Fruit fly (Drosophila melanogaster) whole organism, prepupa: Measurements from ENCODE around the gene Acp76A.

Source experiments
- CG10631 ChIP-seq: fragments of 200-800 bp; sonication (Bioruptor generic); optimal IDR thresholded peaks from 2 replicates; lab custom pipeline; 2016; ENCODE audit warnings: missing biosample characterization, missing genetic modification characterization
- CG10669 ChIP-seq: fragments of 200-800 bp; sonication (Bioruptor generic); optimal IDR thresholded peaks from 3 replicates; lab custom pipeline; 2018; ENCODE audit warnings: missing biosample characterization, mild to moderate bottlenecking, missing genetic modification characterization, moderate library complexity
- CG15336 ChIP-seq: fragments of 200-800 bp; sonication (Bioruptor generic); IDR thresholded peaks from 2 replicates; pipeline ENCODE4 v1.3.6; 2022; ENCODE audit warnings: missing biosample characterization, missing genetic modification characterization
- CG1621 ChIP-seq: fragments of 200-800 bp; sonication (Bioruptor generic); optimal IDR thresholded peaks from 3 replicates; lab custom pipeline; 2018; ENCODE audit warnings: missing biosample characterization, mild to moderate bottlenecking, missing genetic modification characterization
- CG16779 ChIP-seq: fragments of 200-800 bp; sonication (Bioruptor generic); optimal IDR thresholded peaks from 3 replicates; lab custom pipeline; 2017; ENCODE audit warnings: missing biosample characterization, mild to moderate bottlenecking, missing genetic modification characterization
- CG3919 ChIP-seq: fragments of 200-800 bp; sonication (Bioruptor generic); optimal IDR thresholded peaks from 3 replicates; lab custom pipeline; 2016; ENCODE audit warnings: missing biosample characterization, missing genetic modification characterization
- CG4318 ChIP-seq: fragments of 200-800 bp; sonication (Bioruptor generic); optimal IDR thresholded peaks from 3 replicates; lab custom pipeline; 2017; ENCODE audit warnings: missing biosample characterization, mild to moderate bottlenecking, missing genetic modification characterization
- CG6163 ChIP-seq: fragments of 200-800 bp; sonication (Bioruptor generic); IDR thresholded peaks from 3 replicates; pipeline ENCODE4 v1.3.6; 2022; ENCODE audit warnings: missing biosample characterization, missing genetic modification characterization
- CG6276 ChIP-seq: fragments of 200-800 bp; sonication (Bioruptor generic); optimal IDR thresholded peaks from 2 replicates; lab custom pipeline; 2017; ENCODE audit warnings: missing biosample characterization, mild to moderate bottlenecking, missing genetic modification characterization
- CG6808 ChIP-seq: fragments of 200-800 bp; sonication (Bioruptor generic); optimal IDR thresholded peaks from 3 replicates; lab custom pipeline; 2017; ENCODE audit warnings: missing biosample characterization, missing genetic modification characterization, mild to moderate bottlenecking, moderate library complexity, missing genetic modification reagents
- CG7368 ChIP-seq: fragments of 200-800 bp; sonication (Bioruptor generic); optimal IDR thresholded peaks from 3 replicates; lab custom pipeline; 2016; ENCODE audit warnings: missing biosample characterization, missing genetic modification characterization
- CG8119 ChIP-seq: fragments of 200-800 bp; sonication (Bioruptor generic); IDR thresholded peaks from 3 replicates; pipeline ENCODE4 v1.3.6; 2022; ENCODE audit warnings: missing biosample characterization, missing genetic modification characterization
- CG8319 ChIP-seq: fragments of 200-800 bp; sonication (Bioruptor generic); optimal IDR thresholded peaks from 3 replicates; lab custom pipeline; 2016; ENCODE audit warnings: missing biosample characterization, missing genetic modification characterization
- Eip78C ChIP-seq: fragments of 200-800 bp; sonication (Bioruptor generic); peaks from one replicate; lab custom pipeline; 2016; ENCODE audit warnings: missing biosample characterization, missing genetic modification characterization
- Eip93F ChIP-seq: fragments of 200-800 bp; sonication (Bioruptor generic); optimal IDR thresholded peaks from 2 replicates; lab custom pipeline; 2016; ENCODE audit warnings: missing biosample characterization, mild to moderate bottlenecking, missing genetic modification characterization
- Gug ChIP-seq: fragments of 200-800 bp; sonication (Bioruptor generic); IDR thresholded peaks from 2 replicates; pipeline ENCODE4 v1.3.6; 2022; ENCODE audit warnings: missing biosample characterization, missing genetic modification characterization
- Hr39 ChIP-seq: fragments of 200-800 bp; sonication (Bioruptor generic); optimal IDR thresholded peaks from 2 replicates; lab custom pipeline; 2016; ENCODE audit warnings: missing biosample characterization, missing genetic modification characterization
- OdsH ChIP-seq: fragments of 200-800 bp; sonication (Bioruptor generic); optimal IDR thresholded peaks from 3 replicates; lab custom pipeline; 2016; ENCODE audit warnings: missing biosample characterization, missing genetic modification characterization
- Smox ChIP-seq: fragments of 200-800 bp; sonication (Bioruptor generic); optimal IDR thresholded peaks from 3 replicates; lab custom pipeline; 2016; ENCODE audit warnings: missing biosample characterization, missing genetic modification characterization
- Sox102F ChIP-seq: fragments of 200-800 bp; sonication (Bioruptor generic); optimal IDR thresholded peaks from 2 replicates; lab custom pipeline; 2016; ENCODE audit warnings: missing biosample characterization, mild to moderate bottlenecking, missing genetic modification characterization
- Sox15 ChIP-seq: fragments of 200-800 bp; sonication (Bioruptor generic); optimal IDR thresholded peaks from 3 replicates; lab custom pipeline; 2016; ENCODE audit warnings: missing biosample characterization, missing genetic modification characterization
- acj6 ChIP-seq: fragments of 200-800 bp; sonication (Bioruptor generic); optimal IDR thresholded peaks from 3 replicates; lab custom pipeline; 2016; ENCODE audit warnings: missing biosample characterization, missing genetic modification characterization
- dac ChIP-seq: fragments of 200-800 bp; sonication (Bioruptor generic); optimal IDR thresholded peaks from 2 replicates; lab custom pipeline; 2017; ENCODE audit warnings: missing biosample characterization, mild to moderate bottlenecking, missing genetic modification characterization
- dsx ChIP-seq: fragments of 200-800 bp; optimal IDR thresholded peaks from 3 replicates; lab custom pipeline; 2019; ENCODE audit warnings: missing biosample characterization, mild to moderate bottlenecking, missing genetic modification characterization, moderate library complexity; ENCODE audit not compliant: poor library complexity, severe bottlenecking
- esn ChIP-seq: fragments of 200-800 bp; sonication (Bioruptor generic); optimal IDR thresholded peaks from 2 replicates; lab custom pipeline; 2016; ENCODE audit warnings: missing biosample characterization, mild to moderate bottlenecking, missing genetic modification characterization, moderate library complexity
- fd85E ChIP-seq: fragments of 200-800 bp; sonication (Bioruptor generic); optimal IDR thresholded peaks from 3 replicates; lab custom pipeline; 2016; ENCODE audit warnings: missing biosample characterization, missing genetic modification characterization
- fkh ChIP-seq: fragments of 200-800 bp; sonication (Bioruptor generic); optimal IDR thresholded peaks from 3 replicates; lab custom pipeline; 2017; ENCODE audit warnings: missing biosample characterization, mild to moderate bottlenecking, missing genetic modification characterization, moderate library complexity
- lz ChIP-seq: fragments of 200-800 bp; sonication (Bioruptor generic); optimal IDR thresholded peaks from 3 replicates; lab custom pipeline; 2016; ENCODE audit warnings: missing biosample characterization, missing genetic modification characterization
- pdm3 ChIP-seq: fragments of 200-800 bp; sonication (Bioruptor generic); optimal IDR thresholded peaks from 3 replicates; lab custom pipeline; 2016; ENCODE audit warnings: missing biosample characterization, missing genetic modification characterization
- salr ChIP-seq, 2 experiments: fragments of 200-800 bp; sonication (Bioruptor generic); optimal IDR thresholded peaks; 3 replicates each; lab custom pipeline; 2016 to 2018; ENCODE audit warnings: missing biosample characterization in 2 of 2, missing genetic modification characterization in 2 of 2, mild to moderate bottlenecking in 1 of 2
- spab ChIP-seq: fragments of 200-800 bp; sonication (Bioruptor generic); optimal IDR thresholded peaks from 2 replicates; lab custom pipeline; 2017; ENCODE audit warnings: missing biosample characterization, mild to moderate bottlenecking, missing genetic modification characterization, missing genetic modification reagents
- ss ChIP-seq, 2 experiments: fragments of 200-800 bp; sonication (Bioruptor generic); optimal IDR thresholded peaks; 2 replicates in 1 of 2; 3 replicates in 1 of 2; lab custom pipeline; 2017 to 2018; ENCODE audit warnings: mild to moderate bottlenecking in 2 of 2, missing biosample characterization in 2 of 2, missing genetic modification characterization in 2 of 2, moderate library complexity in 1 of 2
- svp ChIP-seq: fragments of 200-800 bp; sonication (Bioruptor generic); peaks from one replicate; lab custom pipeline; 2016; ENCODE audit warnings: missing biosample characterization, missing genetic modification characterization

Acp76A gene

DNA sequence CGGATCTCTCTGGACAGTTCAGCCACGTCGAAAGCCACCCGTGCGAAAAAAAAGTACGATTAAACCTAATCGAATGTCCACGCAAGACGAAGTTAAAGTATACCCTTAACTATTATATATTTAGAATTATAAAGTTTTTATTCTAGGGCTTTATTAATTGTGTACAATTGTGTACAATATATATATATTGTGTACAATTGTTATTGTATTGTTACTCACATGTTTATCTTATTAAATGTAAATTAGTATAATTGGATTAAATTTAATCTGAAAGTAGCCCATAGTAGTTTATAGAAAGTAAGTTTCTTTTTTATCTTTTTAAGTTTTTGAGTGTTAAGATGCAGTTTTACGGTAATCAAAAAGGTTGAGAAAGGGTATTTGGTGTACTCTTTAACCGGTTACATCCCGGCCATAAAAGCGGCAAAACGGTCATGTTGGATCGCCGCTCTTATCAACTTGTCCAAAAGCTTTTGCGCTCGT lies 1.6 kb upstream of the Acp76A start, which contains the start of gene CG43407 (continued):
- TF ChIP-seq CG16779 (tag; lab: Kevin White, UChicago) (no peak), ss (GFP tag; optimal IDR thresholded peaks at IDR 0.05; lab: Kevin White, UChicago) (peak in 1 of 2 experiments; percentile 40), Sox102F (GFP tag; lab: Kevin White, UChicago) (no peak), CG15336 (GFP tag; lab: Robert Waterston, UW) (0 out of 2 replicates have a peak, but pooled peaks have one; percentile 11), CG8119 (GFP tag; lab: Robert Waterston, UW) (0 out of 3 replicates have a peak, but pooled peaks have one; percentile 16), Gug (GFP tag; lab: Robert Waterston, UW) (no peak), CG8319 (no peak), Eip93F (no peak), CG10631 (GFP tag; lab: Kevin White, UChicago) (no peak), CG10669 (no peak), salr (GFP tag; optimal IDR thresholded peaks at IDR 0.05; lab: Kevin White, UChicago) (peak in 1 of 2 experiments; percentile 25), Eip78C (GFP tag; lab: Kevin White, UChicago) (peak; percentile 76)

DNA sequence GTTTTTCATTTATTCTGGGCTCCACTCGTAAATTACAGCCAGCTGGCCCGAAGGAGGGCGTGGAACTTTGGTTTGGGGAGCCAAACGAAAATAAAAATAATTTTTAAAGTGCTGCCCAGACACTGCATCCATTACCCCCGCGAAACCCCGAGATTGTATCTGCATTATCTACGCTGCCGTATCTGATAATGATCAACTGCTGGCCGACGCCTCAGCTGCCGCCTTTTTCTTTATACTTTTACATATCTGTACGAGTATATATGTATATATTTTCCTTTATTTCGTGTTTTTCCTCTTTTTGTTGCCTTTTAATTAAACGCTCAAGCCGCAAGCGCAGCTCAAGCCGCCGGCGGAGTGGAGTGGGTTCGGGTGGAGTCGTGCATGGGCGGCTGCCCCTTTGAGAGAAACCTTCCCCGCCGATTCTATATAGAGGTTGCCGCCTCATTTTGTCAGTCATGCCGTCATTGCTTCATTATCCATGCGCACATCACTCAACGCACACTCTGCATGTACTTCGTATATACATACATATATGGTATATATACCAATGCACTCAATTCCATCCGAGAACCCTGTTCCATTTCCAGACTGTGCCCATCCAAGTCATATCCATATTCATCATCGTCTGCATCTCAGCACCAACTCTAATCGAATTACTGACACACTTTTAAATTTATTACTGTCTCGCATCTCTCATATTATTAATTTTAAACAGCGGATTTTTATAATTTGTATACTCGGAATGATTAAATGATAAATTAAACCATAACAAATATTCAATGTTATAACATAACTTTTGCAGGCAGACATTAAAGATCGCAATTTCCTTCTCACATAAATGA lies 1.9 kb downstream of the Acp76A start:
- no peak for TF ChIP-seq Sox15 (GFP tag; lab: Kevin White, UChicago)
- no peak for TF ChIP-seq OdsH (GFP tag; lab: Kevin White, UChicago)
- peak; percentile 52 for TF ChIP-seq Eip78C (GFP tag; lab: Kevin White, UChicago)
- TF ChIP-seq Sox102F (GFP tag; lab: Kevin White, UChicago): no peak
- no peak for TF ChIP-seq esn (GFP tag; lab: Kevin White, UChicago)
- TF ChIP-seq CG3919: no peak
- no peak for TF ChIP-seq CG6276
- no peak for TF ChIP-seq spab (GFP tag; lab: Kevin White, UChicago)
- TF ChIP-seq ss (GFP tag; optimal IDR thresholded peaks at IDR 0.05; lab: Kevin White, UChicago): peak in 1 of 2 experiments; percentile 40
- 0 out of 3 replicates have a peak, but pooled peaks have one; percentile 25 for TF ChIP-seq CG8119 (GFP tag; lab: Robert Waterston, UW)
- peak; percentile 54 for TF ChIP-seq svp
- 0 out of 3 replicates have a peak, but pooled peaks have one; percentile 18 for TF ChIP-seq CG6163 (GFP tag; lab: Robert Waterston, UW)
- no peak for TF ChIP-seq acj6 (GFP tag; lab: Kevin White, UChicago)
- TF ChIP-seq CG6808 (GFP tag; lab: Kevin White, UChicago): peak; percentile 2

DNA sequence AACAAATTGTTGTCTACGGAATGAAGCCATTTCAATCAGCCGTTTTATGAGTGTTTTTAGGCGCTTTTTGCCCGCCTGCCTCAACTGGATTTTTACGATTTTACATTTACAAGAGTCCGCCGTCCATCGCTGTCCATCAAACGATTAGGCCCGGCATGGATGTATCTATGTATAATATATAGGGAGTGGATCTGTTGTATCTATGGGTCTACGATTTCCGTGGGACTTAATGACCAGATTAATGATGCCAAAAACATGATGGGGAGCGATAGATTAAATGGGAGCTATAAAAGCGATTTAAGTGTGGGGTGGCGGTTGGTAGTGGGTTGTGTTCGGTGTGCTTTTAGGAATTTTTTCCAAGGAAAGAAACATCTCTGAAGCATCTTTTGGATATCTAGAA lies 3.1 kb downstream of the Acp76A start:
- TF ChIP-seq CG10631 (GFP tag; lab: Kevin White, UChicago): no peak
- TF ChIP-seq CG7368 (GFP tag; lab: Kevin White, UChicago): no peak
- no peak for TF ChIP-seq Smox (GFP tag; lab: Kevin White, UChicago)
- TF ChIP-seq dsx (GFP tag; lab: Kevin White, UChicago): no peak
- TF ChIP-seq fkh (GFP tag; lab: Kevin White, UChicago): no peak
- TF ChIP-seq pdm3 (GFP tag; lab: Kevin White, UChicago): no peak
- no peak for TF ChIP-seq Sox102F (GFP tag; lab: Kevin White, UChicago)
- TF ChIP-seq CG4318 (GFP tag; lab: Kevin White, UChicago): no peak

DNA sequence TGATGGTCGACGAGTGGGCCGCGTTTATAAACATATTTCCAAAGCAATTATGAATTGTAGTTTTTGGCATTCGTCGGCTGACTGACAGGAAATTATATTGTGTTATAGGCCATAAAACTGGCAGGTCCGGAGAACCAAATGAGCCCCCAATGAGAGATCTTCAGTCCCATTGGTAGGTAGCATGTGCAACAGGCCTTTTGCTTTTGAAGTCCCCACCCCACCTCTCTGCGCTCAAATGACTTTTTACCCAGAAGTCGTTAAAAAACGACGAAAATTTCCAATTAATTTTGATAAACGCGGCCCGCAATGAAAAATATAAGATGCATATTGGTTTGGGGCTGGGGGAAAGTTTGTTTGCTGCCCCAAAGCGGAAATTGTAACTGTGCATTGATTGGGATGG lies 3.6 kb downstream of the Acp76A start:
- TF ChIP-seq Hr39 (GFP tag; lab: Kevin White, UChicago) (no peak), dac (no peak), CG6808 (GFP tag; lab: Kevin White, UChicago) (no peak), CG7368 (GFP tag; lab: Kevin White, UChicago) (no peak), Sox15 (GFP tag; lab: Kevin White, UChicago) (no peak), fd85E (GFP tag; lab: Kevin White, UChicago) (no peak), spab (GFP tag; lab: Kevin White, UChicago) (no peak), lz (GFP tag; lab: Kevin White, UChicago) (no peak), CG1621 (tag; lab: Kevin White, UChicago) (no peak)
